Fruit fly (Drosophila melanogaster) whole organism, prepupa: ENCODE data around the gene mino.

Experiments
- CG10669 ChIP-seq: fragments of 200-800 bp; sonication (Bioruptor generic); optimal IDR thresholded peaks from 3 replicates; lab custom pipeline; 2018; ENCODE audit warnings: missing biosample characterization, mild to moderate bottlenecking, missing genetic modification characterization, moderate library complexity
- CG11294 ChIP-seq: fragments of 200-800 bp; sonication (Bioruptor generic); IDR thresholded peaks from 2 replicates; pipeline ENCODE4 v1.3.6; 2022; ENCODE audit warnings: missing biosample characterization, missing genetic modification characterization
- CG11762 ChIP-seq: fragments of 200-800 bp; sonication (Bioruptor generic); optimal IDR thresholded peaks from 3 replicates; lab custom pipeline; 2016; ENCODE audit warnings: missing biosample characterization, missing genetic modification characterization; ENCODE audit not compliant: insufficient read depth
- CG11902 ChIP-seq: fragments of 200-800 bp; sonication (Bioruptor generic); optimal IDR thresholded peaks from 3 replicates; lab custom pipeline; 2016; ENCODE audit warnings: missing biosample characterization, missing genetic modification characterization
- CG15336 ChIP-seq: fragments of 200-800 bp; sonication (Bioruptor generic); IDR thresholded peaks from 2 replicates; pipeline ENCODE4 v1.3.6; 2022; ENCODE audit warnings: missing biosample characterization, missing genetic modification characterization
- CG1621 ChIP-seq: fragments of 200-800 bp; sonication (Bioruptor generic); optimal IDR thresholded peaks from 3 replicates; lab custom pipeline; 2018; ENCODE audit warnings: missing biosample characterization, mild to moderate bottlenecking, missing genetic modification characterization
- CG16779 ChIP-seq: fragments of 200-800 bp; sonication (Bioruptor generic); optimal IDR thresholded peaks from 3 replicates; lab custom pipeline; 2017; ENCODE audit warnings: missing biosample characterization, mild to moderate bottlenecking, missing genetic modification characterization
- CG3032 ChIP-seq: fragments of 200-800 bp; optimal IDR thresholded peaks from 2 replicates; lab custom pipeline; 2019; ENCODE audit warnings: missing biosample characterization, mild to moderate bottlenecking, missing genetic modification characterization, moderate library complexity
- CG34406 ChIP-seq: fragments of 200-800 bp; sonication (Bioruptor generic); optimal IDR thresholded peaks from 3 replicates; lab custom pipeline; 2016; ENCODE audit warnings: missing biosample characterization, missing genetic modification characterization
- CG3919 ChIP-seq: fragments of 200-800 bp; sonication (Bioruptor generic); optimal IDR thresholded peaks from 3 replicates; lab custom pipeline; 2016; ENCODE audit warnings: missing biosample characterization, missing genetic modification characterization
- CG4318 ChIP-seq: fragments of 200-800 bp; sonication (Bioruptor generic); optimal IDR thresholded peaks from 3 replicates; lab custom pipeline; 2017; ENCODE audit warnings: missing biosample characterization, mild to moderate bottlenecking, missing genetic modification characterization
- CG6163 ChIP-seq: fragments of 200-800 bp; sonication (Bioruptor generic); IDR thresholded peaks from 3 replicates; pipeline ENCODE4 v1.3.6; 2022; ENCODE audit warnings: missing biosample characterization, missing genetic modification characterization
- CG6276 ChIP-seq: fragments of 200-800 bp; sonication (Bioruptor generic); optimal IDR thresholded peaks from 2 replicates; lab custom pipeline; 2017; ENCODE audit warnings: missing biosample characterization, mild to moderate bottlenecking, missing genetic modification characterization
- CG6792 ChIP-seq: fragments of 200-800 bp; sonication (Bioruptor generic); optimal IDR thresholded peaks from 3 replicates; lab custom pipeline; 2016; ENCODE audit warnings: missing biosample characterization, missing genetic modification characterization
- CG6808 ChIP-seq: fragments of 200-800 bp; sonication (Bioruptor generic); optimal IDR thresholded peaks from 3 replicates; lab custom pipeline; 2017; ENCODE audit warnings: missing biosample characterization, missing genetic modification characterization, mild to moderate bottlenecking, moderate library complexity, missing genetic modification reagents
- CG6854 ChIP-seq: fragments of 200-800 bp; sonication (Bioruptor generic); optimal IDR thresholded peaks from 2 replicates; lab custom pipeline; 2017; ENCODE audit warnings: missing biosample characterization, mild to moderate bottlenecking, missing genetic modification characterization
- CG7368 ChIP-seq: fragments of 200-800 bp; sonication (Bioruptor generic); optimal IDR thresholded peaks from 3 replicates; lab custom pipeline; 2016; ENCODE audit warnings: missing biosample characterization, missing genetic modification characterization
- CG8319 ChIP-seq: fragments of 200-800 bp; sonication (Bioruptor generic); optimal IDR thresholded peaks from 3 replicates; lab custom pipeline; 2016; ENCODE audit warnings: missing biosample characterization, missing genetic modification characterization
- CG9139 ChIP-seq: fragments of 200-800 bp; sonication (Bioruptor generic); optimal IDR thresholded peaks from 3 replicates; lab custom pipeline; 2017; ENCODE audit warnings: missing biosample characterization, mild to moderate bottlenecking, missing genetic modification characterization
- Eip75B ChIP-seq: fragments of 200-800 bp; sonication (Bioruptor generic); optimal IDR thresholded peaks from 3 replicates; lab custom pipeline; 2016; ENCODE audit warnings: missing biosample characterization, missing genetic modification characterization
- Eip78C ChIP-seq: fragments of 200-800 bp; sonication (Bioruptor generic); peaks from one replicate; lab custom pipeline; 2016; ENCODE audit warnings: missing biosample characterization, missing genetic modification characterization
- Eip93F ChIP-seq: fragments of 200-800 bp; sonication (Bioruptor generic); optimal IDR thresholded peaks from 2 replicates; lab custom pipeline; 2016; ENCODE audit warnings: missing biosample characterization, mild to moderate bottlenecking, missing genetic modification characterization
- Ets21C ChIP-seq: fragments of 200-800 bp; sonication (Bioruptor generic); optimal IDR thresholded peaks from 3 replicates; lab custom pipeline; 2016; ENCODE audit warnings: missing biosample characterization, missing genetic modification characterization
- Ets96B ChIP-seq: fragments of 200-800 bp; optimal IDR thresholded peaks from 2 replicates; lab custom pipeline; 2019; ENCODE audit warnings: missing biosample characterization, mild to moderate bottlenecking, missing genetic modification characterization, moderate library complexity
- Gug ChIP-seq: fragments of 200-800 bp; sonication (Bioruptor generic); IDR thresholded peaks from 2 replicates; pipeline ENCODE4 v1.3.6; 2022; ENCODE audit warnings: missing biosample characterization, missing genetic modification characterization
- Hr38 ChIP-seq: sonication (Bioruptor generic); optimal IDR thresholded peaks from 2 replicates; lab custom pipeline; 2016; ENCODE audit warnings: missing biosample characterization, missing genetic modification characterization
- Hr39 ChIP-seq: fragments of 200-800 bp; sonication (Bioruptor generic); optimal IDR thresholded peaks from 2 replicates; lab custom pipeline; 2016; ENCODE audit warnings: missing biosample characterization, missing genetic modification characterization
- Hr4 ChIP-seq: fragments of 200-800 bp; sonication (Bioruptor generic); optimal IDR thresholded peaks from 3 replicates; lab custom pipeline; 2016; ENCODE audit warnings: missing biosample characterization, missing genetic modification characterization
- Met ChIP-seq: fragments of 200-800 bp; sonication (Bioruptor generic); optimal IDR thresholded peaks from 3 replicates; lab custom pipeline; 2016; ENCODE audit warnings: missing biosample characterization, missing genetic modification characterization
- OdsH ChIP-seq: fragments of 200-800 bp; sonication (Bioruptor generic); optimal IDR thresholded peaks from 3 replicates; lab custom pipeline; 2016; ENCODE audit warnings: missing biosample characterization, missing genetic modification characterization
- Smox ChIP-seq: fragments of 200-800 bp; sonication (Bioruptor generic); optimal IDR thresholded peaks from 3 replicates; lab custom pipeline; 2016; ENCODE audit warnings: missing biosample characterization, missing genetic modification characterization
- Sox14 ChIP-seq: fragments of 200-800 bp; sonication (Bioruptor generic); optimal IDR thresholded peaks from 3 replicates; lab custom pipeline; 2016; ENCODE audit warnings: missing biosample characterization, missing genetic modification characterization
- Sox15 ChIP-seq: fragments of 200-800 bp; sonication (Bioruptor generic); optimal IDR thresholded peaks from 3 replicates; lab custom pipeline; 2016; ENCODE audit warnings: missing biosample characterization, missing genetic modification characterization
- achi ChIP-seq: fragments of 200-800 bp; sonication (Bioruptor generic); optimal IDR thresholded peaks from 3 replicates; lab custom pipeline; 2016; ENCODE audit warnings: missing biosample characterization, missing genetic modification characterization
- acj6 ChIP-seq: fragments of 200-800 bp; sonication (Bioruptor generic); optimal IDR thresholded peaks from 3 replicates; lab custom pipeline; 2016; ENCODE audit warnings: missing biosample characterization, missing genetic modification characterization
- dac ChIP-seq: fragments of 200-800 bp; sonication (Bioruptor generic); optimal IDR thresholded peaks from 2 replicates; lab custom pipeline; 2017; ENCODE audit warnings: missing biosample characterization, mild to moderate bottlenecking, missing genetic modification characterization
- dsx ChIP-seq: fragments of 200-800 bp; optimal IDR thresholded peaks from 3 replicates; lab custom pipeline; 2019; ENCODE audit warnings: missing biosample characterization, mild to moderate bottlenecking, missing genetic modification characterization, moderate library complexity; ENCODE audit not compliant: poor library complexity, severe bottlenecking
- eg ChIP-seq: fragments of 200-800 bp; sonication (Bioruptor generic); IDR thresholded peaks from 3 replicates; pipeline ENCODE4 v1.3.6; 2022; ENCODE audit warnings: missing biosample characterization, missing genetic modification characterization
- esn ChIP-seq: fragments of 200-800 bp; sonication (Bioruptor generic); optimal IDR thresholded peaks from 2 replicates; lab custom pipeline; 2016; ENCODE audit warnings: missing biosample characterization, mild to moderate bottlenecking, missing genetic modification characterization, moderate library complexity
- fd59A ChIP-seq: fragments of 200-800 bp; sonication (Bioruptor generic); optimal IDR thresholded peaks from 2 replicates; lab custom pipeline; 2017; ENCODE audit warnings: missing biosample characterization, mild to moderate bottlenecking, missing genetic modification characterization, missing genetic modification reagents
- fkh ChIP-seq: fragments of 200-800 bp; sonication (Bioruptor generic); optimal IDR thresholded peaks from 3 replicates; lab custom pipeline; 2017; ENCODE audit warnings: missing biosample characterization, mild to moderate bottlenecking, missing genetic modification characterization, moderate library complexity
- lz ChIP-seq: fragments of 200-800 bp; sonication (Bioruptor generic); optimal IDR thresholded peaks from 3 replicates; lab custom pipeline; 2016; ENCODE audit warnings: missing biosample characterization, missing genetic modification characterization
- net ChIP-seq: fragments of 200-800 bp; sonication (Bioruptor generic); optimal IDR thresholded peaks from 3 replicates; lab custom pipeline; 2016; ENCODE audit warnings: missing biosample characterization, missing genetic modification characterization
- pdm3 ChIP-seq: fragments of 200-800 bp; sonication (Bioruptor generic); optimal IDR thresholded peaks from 3 replicates; lab custom pipeline; 2016; ENCODE audit warnings: missing biosample characterization, missing genetic modification characterization
- salr ChIP-seq, 2 experiments: fragments of 200-800 bp; sonication (Bioruptor generic); optimal IDR thresholded peaks; 3 replicates each; lab custom pipeline; 2016 to 2018; ENCODE audit warnings: missing biosample characterization in 2 of 2, missing genetic modification characterization in 2 of 2, mild to moderate bottlenecking in 1 of 2
- ss ChIP-seq, 2 experiments: fragments of 200-800 bp; sonication (Bioruptor generic); optimal IDR thresholded peaks; 2 replicates in 1 of 2; 3 replicates in 1 of 2; lab custom pipeline; 2017 to 2018; ENCODE audit warnings: mild to moderate bottlenecking in 2 of 2, missing biosample characterization in 2 of 2, missing genetic modification characterization in 2 of 2, moderate library complexity in 1 of 2
- svp ChIP-seq: fragments of 200-800 bp; sonication (Bioruptor generic); peaks from one replicate; lab custom pipeline; 2016; ENCODE audit warnings: missing biosample characterization, missing genetic modification characterization
- topi ChIP-seq: fragments of 200-800 bp; sonication (Bioruptor generic); optimal IDR thresholded peaks from 3 replicates; lab custom pipeline; 2016; ENCODE audit warnings: missing biosample characterization, missing genetic modification characterization
- vri ChIP-seq: fragments of 200-800 bp; sonication (Bioruptor generic); optimal IDR thresholded peaks from 3 replicates; lab custom pipeline; 2016; ENCODE audit warnings: missing biosample characterization, mild to moderate bottlenecking, missing genetic modification characterization

mino gene

DNA sequence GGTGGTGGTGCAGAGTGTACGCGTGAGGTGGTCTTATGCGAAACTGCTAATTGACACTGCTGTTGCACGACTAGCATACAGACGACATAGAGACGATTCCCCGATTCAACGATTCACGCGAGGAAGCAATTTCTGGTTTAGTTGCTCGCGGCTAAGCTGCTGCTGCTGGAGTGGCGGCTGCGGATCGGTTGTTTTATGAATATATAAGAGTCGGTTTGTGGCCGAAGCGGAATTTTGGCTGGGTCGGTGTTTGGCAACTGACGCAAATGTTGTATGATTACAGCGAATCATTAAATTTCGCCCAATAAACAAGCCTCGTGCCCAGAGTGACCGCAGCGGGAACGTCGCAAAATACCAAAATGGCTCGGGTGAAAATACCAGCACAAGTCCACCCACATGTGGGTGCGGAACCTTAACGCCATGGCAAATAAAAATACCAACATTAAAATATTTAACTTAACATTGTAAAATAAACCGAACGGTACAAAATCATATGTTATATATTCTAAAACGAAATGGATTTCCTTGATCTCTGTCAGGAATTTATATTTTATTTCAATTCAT, 22.8 kb downstream of the mino start, which contains the start of gene mfrn:
Gene mfrn (minus strand): TSS at position 340 of the 564 bp plus-strand sequence.
- TF ChIP-seq CG6792 (GFP tag; lab: Kevin White, UChicago) (no peak), CG6854 (GFP tag; lab: Kevin White, UChicago) (peak; percentile 7)

DNA sequence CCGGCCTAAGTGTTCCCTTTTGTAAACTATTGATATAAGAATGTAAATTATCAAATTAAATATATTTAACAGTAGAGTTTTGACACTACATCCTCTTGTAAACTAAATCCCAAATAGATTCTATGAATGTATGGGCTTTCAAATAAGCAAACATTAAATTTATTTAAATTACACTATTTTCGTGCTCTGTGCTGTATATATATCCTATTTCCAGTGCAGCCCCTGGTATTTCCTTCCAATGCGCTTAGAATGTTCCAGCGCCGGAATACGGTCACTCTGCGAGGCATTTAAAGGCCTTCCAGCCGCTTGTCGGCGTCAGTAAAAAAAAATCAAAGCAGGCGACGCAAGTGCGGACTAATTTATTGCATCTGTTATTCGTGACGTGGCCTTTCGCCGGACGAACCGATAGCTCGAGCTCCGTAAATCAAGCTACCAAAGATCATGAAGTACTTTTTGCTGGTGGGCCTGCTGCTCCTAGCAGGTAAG, 23.5 kb downstream of the mino start, which contains the start of gene Gp93:
Gene Gp93 (plus strand): TSS at position 291 of the 486 bp plus-strand sequence.
- TF ChIP-seq CG6792 (GFP tag; lab: Kevin White, UChicago) (peak; percentile 49), pdm3 (GFP tag; lab: Kevin White, UChicago) (no peak), Ets21C (no peak), Hr39 (GFP tag; lab: Kevin White, UChicago) (no peak), CG11762 (GFP tag; lab: Kevin White, UChicago) (no peak), OdsH (GFP tag; lab: Kevin White, UChicago) (no peak), ss (GFP tag; optimal IDR thresholded peaks at IDR 0.05; lab: Kevin White, UChicago) (no peak), net (GFP tag; lab: Kevin White, UChicago) (peak; percentile 66), CG11294 (peak; percentile 49; the same call in 1 of the 2 replicates), fkh (GFP tag; lab: Kevin White, UChicago) (no peak), vri (GFP tag; lab: Kevin White, UChicago) (no peak), dsx (GFP tag; lab: Kevin White, UChicago) (peak; percentile 29), CG34406 (GFP tag; lab: Kevin White, UChicago) (peak; percentile 61), CG6276 (no peak), acj6 (GFP tag; lab: Kevin White, UChicago) (no peak), dac (GFP tag; lab: Kevin White, UChicago) (no peak), Hr38 (GFP tag; lab: Kevin White, UChicago) (no peak), achi (GFP tag; lab: Kevin White, UChicago) (no peak), lz (GFP tag; lab: Kevin White, UChicago) (peak; percentile 61), Eip75B (GFP tag; lab: Kevin White, UChicago) (peak; percentile 20), CG7368 (GFP tag; lab: Kevin White, UChicago) (no peak), Sox15 (GFP tag; lab: Kevin White, UChicago) (peak; percentile 47), CG6854 (GFP tag; lab: Kevin White, UChicago) (peak; percentile 26), Hr4 (GFP tag; lab: Kevin White, UChicago) (no peak), CG3032 (peak; percentile 71), CG15336 (peak; percentile 51; the same call in 1 of the 2 replicates), Eip93F (no peak), salr (GFP tag; optimal IDR thresholded peaks at IDR 0.05; lab: Kevin White, UChicago) (peak in 1 of 2 experiments; percentile 35), svp (GFP tag; lab: Kevin White, UChicago) (peak; percentile 79), Sox14 (peak; percentile 46), Met (GFP tag; lab: Kevin White, UChicago) (no peak), esn (GFP tag; lab: Kevin White, UChicago) (peak; percentile 74), CG11902 (GFP tag; lab: Kevin White, UChicago) (no peak), CG3919 (no peak), CG1621 (tag; lab: Kevin White, UChicago) (no peak), CG4318 (GFP tag; lab: Kevin White, UChicago) (no peak), topi (GFP tag; lab: Kevin White, UChicago) (no peak), CG8319 (GFP tag; lab: Kevin White, UChicago) (no peak), Gug (GFP tag; lab: Robert Waterston, UW) (peak; percentile 46), Smox (no peak), CG6163 (GFP tag; lab: Robert Waterston, UW) (peak; percentile 72), CG9139 (GFP tag; lab: Kevin White, UChicago) (no peak), Ets96B (tag; lab: Kevin White, UChicago) (peak; percentile 51), CG6808 (peak; percentile 53), CG16779 (tag; lab: Kevin White, UChicago) (no peak), CG10669 (GFP tag; lab: Kevin White, UChicago) (no peak), Eip78C (GFP tag; lab: Kevin White, UChicago) (peak; percentile 90), eg (GFP tag; lab: Robert Waterston, UW) (peak; percentile 67; the same call in 2 of the 3 replicates), fd59A (GFP tag; lab: Kevin White, UChicago) (peak; percentile 25)
